Worm (Caenorhabditis elegans): Measurements from ENCODE around the gene F13A7.1.

Gene F13A7.1

ce11 chrV:16352282-16352681, 25.5 kb downstream of the F13A7.1 start (continued):
- peak; percentile 30 for TF ChIP-seq lin-54 (GFP tag; optimal IDR thresholded peaks at IDR 0.05)
- no peak for TF ChIP-seq lag-1 (GFP tag; IDR thresholded peaks at IDR 0.05)
- no peak for TF ChIP-seq snpc-4 (GFP tag; optimal IDR thresholded peaks at IDR 0.05)
- no peak for TF ChIP-seq snpc-4 (tag; optimal IDR thresholded peaks at IDR 0.05)
- TF ChIP-seq F57A8.1 (GFP tag; optimal IDR thresholded peaks at IDR 0.05): no peak
- no peak for TF ChIP-seq let-607 (tag; optimal IDR thresholded peaks at IDR 0.05)
- TF ChIP-seq F22D6.2 (tag; optimal IDR thresholded peaks at IDR 0.05): peak; percentile 53
- no peak for TF ChIP-seq F39B2.1 (GFP tag; IDR thresholded peaks at IDR 0.05)
- TF ChIP-seq Y67H2A.10 (GFP tag; conservative IDR thresholded peaks at IDR 0.05): no peak
- no peak for TF ChIP-seq ceh-79 (tag; optimal IDR thresholded peaks at IDR 0.05)
- peak; percentile 73 for TF ChIP-seq attf-5 (GFP tag; optimal IDR thresholded peaks at IDR 0.05)
- 0 out of 2 replicates have a peak, but pooled peaks have one; percentile 31 for TF ChIP-seq lin-26 (GFP tag; IDR thresholded peaks at IDR 0.05)
- TF ChIP-seq rpc-1 (optimal IDR thresholded peaks at IDR 0.05): no peak
- no peak for TF ChIP-seq rpc-1 (tag; optimal IDR thresholded peaks at IDR 0.05)
- TF ChIP-seq somi-1 (GFP tag; optimal IDR thresholded peaks at IDR 0.05): peak; percentile 67
- TF ChIP-seq egrh-3 (GFP tag; IDR thresholded peaks at IDR 0.05): no peak
- no peak for TF ChIP-seq xnd-1 (tag; optimal IDR thresholded peaks at IDR 0.05)
- no peak for TF ChIP-seq zfh-2 (GFP tag; conservative IDR thresholded peaks at IDR 0.05)
- no peak for TF ChIP-seq aptf-2 (GFP tag; conservative IDR thresholded peaks at IDR 0.05)
- no peak for TF ChIP-seq egl-44 (GFP tag; IDR thresholded peaks at IDR 0.05)
- TF ChIP-seq pha-4 (tag; optimal IDR thresholded peaks at IDR 0.05): peak; percentile 66
- TF ChIP-seq ztf-6 (GFP tag; IDR thresholded peaks at IDR 0.05): no peak
- no peak for TF ChIP-seq hlh-26 (GFP tag; conservative IDR thresholded peaks at IDR 0.05)
- no peak for TF ChIP-seq B0261.1 (tag; optimal IDR thresholded peaks at IDR 0.05)
- TF ChIP-seq hlh-12 (tag; optimal IDR thresholded peaks at IDR 0.05): no peak
- no peak for TF ChIP-seq mes-4 (tag; optimal IDR thresholded peaks at IDR 0.05)
- TF ChIP-seq B0035.1 (tag; optimal IDR thresholded peaks at IDR 0.05): no peak
- TF ChIP-seq lin-40 (tag; optimal IDR thresholded peaks at IDR 0.05): peak; percentile 6
- no peak for TF ChIP-seq hsf-1 (GFP tag; IDR thresholded peaks at IDR 0.05)
- TF ChIP-seq let-526 (GFP tag; IDR thresholded peaks at IDR 0.05): no peak
- no peak for TF ChIP-seq athp-1 (tag; optimal IDR thresholded peaks at IDR 0.05)
- no peak for TF ChIP-seq B0019.2 (GFP tag; conservative IDR thresholded peaks at IDR 0.05)
- peak; percentile 83 for TF ChIP-seq nhr-80 (tag; optimal IDR thresholded peaks at IDR 0.05)
- TF ChIP-seq F52B5.7 (tag; optimal IDR thresholded peaks at IDR 0.05): no peak
- no peak for TF ChIP-seq F10E7.11 (tag; optimal IDR thresholded peaks at IDR 0.05)
- TF ChIP-seq snpc-1.3 (tag; optimal IDR thresholded peaks at IDR 0.05; ENCODE audit: insufficient read depth): no peak
- no peak for TF ChIP-seq F57C9.4 (tag; optimal IDR thresholded peaks at IDR 0.05)
- no peak for TF ChIP-seq hmg-20 (GFP tag; IDR thresholded peaks at IDR 0.05)
- no peak for TF ChIP-seq him-1 (tag; optimal IDR thresholded peaks at IDR 0.05)
- TF ChIP-seq K11D2.4 (GFP tag; IDR thresholded peaks at IDR 0.05): no peak
- no peak for TF ChIP-seq lsy-27 (tag; optimal IDR thresholded peaks at IDR 0.05; ENCODE audit: borderline replicate concordance, insufficient read depth)
- 0 out of 2 replicates have a peak, but pooled peaks have one; percentile 32 for TF ChIP-seq pbrm-1 (GFP tag; IDR thresholded peaks at IDR 0.05)
- no peak for TF ChIP-seq bed-2 (GFP tag; IDR thresholded peaks at IDR 0.05)
- TF ChIP-seq mel-28 (tag; optimal IDR thresholded peaks at IDR 0.05; ENCODE audit: borderline replicate concordance): no peak
- no peak for TF ChIP-seq Y79H2A.3 (GFP tag; conservative IDR thresholded peaks at IDR 0.05)
- TF ChIP-seq mxl-1 (tag; optimal IDR thresholded peaks at IDR 0.05): no peak
- no peak for TF ChIP-seq chd-7 (tag; optimal IDR thresholded peaks at IDR 0.05)
- no peak for TF ChIP-seq madf-10 (tag; optimal IDR thresholded peaks at IDR 0.05)
- TF ChIP-seq sea-2 (GFP tag; IDR thresholded peaks at IDR 0.05): no peak
- TF ChIP-seq madf-6 (GFP tag; IDR thresholded peaks at IDR 0.05): no peak
